Fruit fly (Drosophila melanogaster): ENCODE results near the gene Nhe3.

- TF ChIP-seq CG10462 (GFP tag; optimal IDR thresholded peaks at IDR 0.05) (no peak), CG10274 (GFP tag; optimal IDR thresholded peaks at IDR 0.05) (no peak), CG7745 (tag; optimal IDR thresholded peaks at IDR 0.05) (no peak), ttk (GFP tag; IDR thresholded peaks at IDR 0.05) (no peak), CG8478 (optimal IDR thresholded peaks at IDR 0.05) (no peak), CG12744 (GFP tag; optimal IDR thresholded peaks at IDR 0.05) (peak; percentile 2), grau (tag; optimal IDR thresholded peaks at IDR 0.05) (no peak), CG4854 (GFP tag; optimal IDR thresholded peaks at IDR 0.05) (no peak)
Measured at dm6 chr2L:6649085-6649754, 34.9 kb downstream of the Nhe3 start, which contains the start of the genes CG31635 and Tango1.
